Worm (Caenorhabditis elegans): ENCODE measurements around the gene spin-2.

Gene spin-2

ce11 chrIV:13059284-13059683 is 27.5 kb upstream of the spin-2 start, which contains the start of gene scl-3:
scl-3 (plus strand) TSS chrIV:13059584.
- no peak for TF ChIP-seq skn-1 (tag; optimal IDR thresholded peaks at IDR 0.05)
- TF ChIP-seq sup-37 (GFP tag; optimal IDR thresholded peaks at IDR 0.05), result no peak
- TF ChIP-seq zip-4 (GFP tag; optimal IDR thresholded peaks at IDR 0.05), result no peak
- no peak for TF ChIP-seq unc-86 (tag; optimal IDR thresholded peaks at IDR 0.05)
- TF ChIP-seq lin-39 (tag; optimal IDR thresholded peaks at IDR 0.05), result no peak

ce11 chrIV:13063714-13064113 is 23.1 kb upstream of the spin-2 start, which contains the start of gene scl-5:
scl-5 (plus strand) TSS chrIV:13064014.
- TF ChIP-seq hlh-4 (tag; optimal IDR thresholded peaks at IDR 0.05) (no peak), nhr-11 (tag; optimal IDR thresholded peaks at IDR 0.05) (no peak), ama-1 (optimal IDR thresholded peaks at IDR 0.05) (no peak)

ce11 chrIV:13066044-13066443 is 20.8 kb upstream of the spin-2 start:
- TF ChIP-seq xbp-1 (tag; optimal IDR thresholded peaks at IDR 0.05), result no peak
- TF ChIP-seq ztf-11 (tag; optimal IDR thresholded peaks at IDR 0.05), result no peak
- no peak for TF ChIP-seq fkh-4 (tag; optimal IDR thresholded peaks at IDR 0.05; ENCODE audit: borderline replicate concordance)
- TF ChIP-seq ets-5 (GFP tag; IDR thresholded peaks at IDR 0.05), result no peak
- TF ChIP-seq nhr-76 (tag; optimal IDR thresholded peaks at IDR 0.05), result no peak
- no peak for TF ChIP-seq egl-13 (tag; optimal IDR thresholded peaks at IDR 0.05)
- no peak for TF ChIP-seq nhr-19 (GFP tag; conservative IDR thresholded peaks at IDR 0.05)
- no peak for TF ChIP-seq pqm-1 (tag; optimal IDR thresholded peaks at IDR 0.05)
- TF ChIP-seq rnt-1 (tag; optimal IDR thresholded peaks at IDR 0.05), result no peak
- no peak for TF ChIP-seq F16B12.6 (tag; optimal IDR thresholded peaks at IDR 0.05)
- no peak for TF ChIP-seq unc-98 (GFP tag; IDR thresholded peaks at IDR 0.05)
- TF ChIP-seq alr-1 (tag; optimal IDR thresholded peaks at IDR 0.05; ENCODE audit: borderline replicate concordance), result no peak
- TF ChIP-seq zip-4 (GFP tag; optimal IDR thresholded peaks at IDR 0.05), result no peak

- TF ChIP-seq snpc-4 (tag; optimal IDR thresholded peaks at IDR 0.05), result no peak
- TF ChIP-seq ces-1 (GFP tag; optimal IDR thresholded peaks at IDR 0.05), result no peak
- no peak for TF ChIP-seq sptf-1 (tag; optimal IDR thresholded peaks at IDR 0.05)
- no peak for TF ChIP-seq fkh-4 (tag; optimal IDR thresholded peaks at IDR 0.05; ENCODE audit: borderline replicate concordance)
- no peak for TF ChIP-seq grh-1 (GFP tag; IDR thresholded peaks at IDR 0.05)
- no peak for TF ChIP-seq aha-1 (tag; optimal IDR thresholded peaks at IDR 0.05)
- TF ChIP-seq egl-27 (tag; optimal IDR thresholded peaks at IDR 0.05), result no peak
- TF ChIP-seq lin-14 (GFP tag; optimal IDR thresholded peaks at IDR 0.05), result no peak
- no peak for TF ChIP-seq elt-3 (tag; optimal IDR thresholded peaks at IDR 0.05)
- no peak for TF ChIP-seq ztf-11 (tag; optimal IDR thresholded peaks at IDR 0.05)
- TF ChIP-seq skn-1 (tag; optimal IDR thresholded peaks at IDR 0.05), result no peak
- no peak for TF ChIP-seq unc-30 (tag; optimal IDR thresholded peaks at IDR 0.05)
- no peak for TF ChIP-seq aly-2 (tag; optimal IDR thresholded peaks at IDR 0.05)
- TF ChIP-seq ceh-82 (tag; optimal IDR thresholded peaks at IDR 0.05), result no peak
- TF ChIP-seq ets-5 (GFP tag; IDR thresholded peaks at IDR 0.05), result no peak
- TF ChIP-seq lin-15B (tag; optimal IDR thresholded peaks at IDR 0.05), result no peak
Measured at ce11 chrIV:13067200-13067599, 19.6 kb upstream of the spin-2 start, which contains the start of gene col-131. col-131 (minus strand) TSS chrIV:13067300.

ce11 chrIV:13068451-13068850 is 18.4 kb upstream of the spin-2 start, which contains the start of gene scl-6:
scl-6 (plus strand) TSS chrIV:13068751.
- TF ChIP-seq vab-15 (tag; optimal IDR thresholded peaks at IDR 0.05) (no peak), tbx-2 (tag; optimal IDR thresholded peaks at IDR 0.05) (no peak), Y116A8C.19 (tag; optimal IDR thresholded peaks at IDR 0.05; ENCODE audit: borderline replicate concordance) (no peak), sup-37 (GFP tag; optimal IDR thresholded peaks at IDR 0.05) (no peak), fkh-4 (tag; optimal IDR thresholded peaks at IDR 0.05; ENCODE audit: borderline replicate concordance) (no peak), jun-1 (tag; optimal IDR thresholded peaks at IDR 0.05) (no peak), mab-9 (GFP tag; IDR thresholded peaks at IDR 0.05) (no peak), zag-1 (tag; optimal IDR thresholded peaks at IDR 0.05) (no peak), snpc-4 (tag; optimal IDR thresholded peaks at IDR 0.05) (no peak), ceh-88 (GFP tag; IDR thresholded peaks at IDR 0.05) (no peak), nhr-77 (tag; optimal IDR thresholded peaks at IDR 0.05) (no peak), lin-35 (GFP tag; optimal IDR thresholded peaks at IDR 0.05) (no peak), efl-3 (GFP tag; optimal IDR thresholded peaks at IDR 0.05) (no peak), lin-14 (GFP tag; optimal IDR thresholded peaks at IDR 0.05) (no peak), C16A3.4 (tag; optimal IDR thresholded peaks at IDR 0.05) (no peak)

All from whole organism, L1 larva.